Fruit fly (Drosophila melanogaster) S2 (cell line): ENCODE data around the gene CG5326.

Experiments used
- CG8478 ChIP-seq: fragments of >200 bp; optimal IDR thresholded peaks from 2 replicates; lab custom pipeline; 2018
- CTCF ChIP-seq, 2 experiments: fragments of >200 bp; optimal IDR thresholded peaks; 2 replicates each; lab custom pipeline; 2018

The CG5326 gene

DNA sequence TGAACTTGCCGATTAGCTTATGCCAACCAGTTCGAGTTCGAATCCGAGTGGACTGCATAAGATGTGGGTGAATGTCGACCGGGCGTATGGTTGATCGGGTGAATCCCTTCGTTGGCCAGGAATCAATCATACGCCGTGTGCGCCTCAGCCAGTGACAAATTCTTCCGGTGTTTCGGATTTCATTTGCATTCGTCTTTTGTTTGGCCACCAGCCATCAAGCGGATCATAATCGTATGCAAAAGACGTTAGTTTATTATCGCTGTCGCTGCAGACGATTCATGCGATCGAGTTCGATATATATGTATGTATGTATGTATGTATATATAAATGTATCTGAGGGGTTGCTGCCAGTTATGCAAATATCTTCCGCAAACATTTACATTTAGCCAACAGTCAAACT is 24.4 kb upstream of the CG5326 start:
- no peak for TF ChIP-seq CG8478 (lab: Kevin White, UChicago)
- TF ChIP-seq CTCF (optimal IDR thresholded peaks at IDR 0.05; lab: Kevin White, UChicago) = no peak

DNA sequence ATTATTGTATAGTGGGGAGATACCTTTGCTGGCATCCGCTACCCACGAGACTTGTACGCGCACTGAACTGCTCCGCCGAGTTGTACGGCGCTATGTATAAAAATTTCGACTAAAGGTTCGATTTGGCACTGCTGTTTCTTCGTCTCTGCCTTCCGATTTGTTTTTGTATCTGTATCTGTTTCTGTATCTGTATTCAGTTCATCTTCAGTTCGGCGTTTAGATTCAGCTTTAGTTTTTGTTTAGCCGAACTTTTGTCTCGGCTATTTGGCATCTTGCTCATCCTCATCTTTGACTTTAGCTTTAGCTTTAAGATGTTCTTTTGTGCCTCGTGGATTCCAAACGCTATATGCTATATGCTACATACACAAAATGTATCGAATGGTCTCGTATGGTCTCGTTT is 22.8 kb upstream of the CG5326 start, which contains the start of gene sit:
Gene sit (minus strand): TSS at position 71 of the 400 bp plus-strand sequence.
- no peak for TF ChIP-seq CG8478 (lab: Kevin White, UChicago)
- TF ChIP-seq CTCF (optimal IDR thresholded peaks at IDR 0.05; lab: Kevin White, UChicago) = no peak

dm6 chr3R:22560224-22560623 is 20.5 kb upstream of the CG5326 start:
- TF ChIP-seq CG8478 (lab: Kevin White, UChicago) (no peak), CTCF (optimal IDR thresholded peaks at IDR 0.05; lab: Kevin White, UChicago) (no peak)

- TF ChIP-seq CG8478 (lab: Kevin White, UChicago) (no peak), CTCF (optimal IDR thresholded peaks at IDR 0.05; lab: Kevin White, UChicago) (no peak)
These were observed 18.7 kb upstream of the CG5326 start for dm6 chr3R:22558398-22558797.

DNA sequence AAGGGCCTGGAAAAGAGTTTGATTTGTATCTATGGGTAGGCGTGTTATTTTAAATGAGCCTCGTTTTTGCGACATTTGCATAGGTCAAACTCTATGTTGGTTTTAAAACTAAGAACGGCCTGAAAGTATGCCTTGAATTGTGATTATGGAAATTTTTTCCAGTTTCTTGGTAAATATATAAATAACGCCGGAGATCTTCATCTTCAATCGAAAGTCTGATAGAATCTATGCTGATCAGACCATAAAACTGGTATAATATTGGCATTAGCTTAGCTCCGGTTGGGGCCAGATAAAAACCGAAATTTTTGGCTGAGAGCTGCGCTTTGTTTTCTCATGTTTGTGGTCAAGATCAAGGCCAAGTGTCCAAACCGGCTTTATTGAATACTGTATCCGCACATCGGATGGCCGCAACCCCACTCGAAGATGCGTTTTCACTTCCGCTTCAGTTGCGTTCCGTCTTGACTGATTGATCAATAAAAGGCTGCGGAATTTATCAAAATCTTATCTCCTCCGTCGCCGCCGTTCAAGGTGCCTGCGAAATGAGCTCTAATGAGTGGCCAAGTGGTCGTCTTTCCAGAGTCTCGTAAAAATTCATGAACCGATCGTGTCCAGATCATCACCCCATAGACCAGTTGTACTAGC is 17.5 kb upstream of the CG5326 start:
- TF ChIP-seq CG8478 (lab: Kevin White, UChicago) (no peak), CTCF (optimal IDR thresholded peaks at IDR 0.05; lab: Kevin White, UChicago) (no peak)

DNA sequence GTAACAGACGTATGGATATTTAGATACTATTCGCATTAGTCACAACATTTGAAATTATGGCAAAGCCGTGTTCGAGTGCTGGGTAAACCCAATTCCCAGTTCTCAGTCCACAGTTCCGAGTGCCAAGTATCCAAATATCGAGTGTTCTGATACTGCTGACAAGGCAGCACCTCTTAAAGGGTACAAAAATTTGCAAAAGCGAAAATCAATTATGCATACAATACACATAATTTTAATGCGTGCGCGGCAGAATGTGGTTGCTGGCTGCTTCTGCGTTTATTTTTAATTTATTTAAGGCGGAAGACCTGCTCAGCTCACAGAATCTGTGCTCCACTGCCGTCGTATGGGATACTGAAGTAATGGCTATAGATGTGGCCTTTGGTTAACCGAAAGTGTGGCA is 13.0 kb upstream of the CG5326 start:
- TF ChIP-seq CG8478 (lab: Kevin White, UChicago) = no peak
- TF ChIP-seq CTCF (optimal IDR thresholded peaks at IDR 0.05; lab: Kevin White, UChicago) = no peak

- TF ChIP-seq CTCF (optimal IDR thresholded peaks at IDR 0.05; lab: Kevin White, UChicago) (no peak), CG8478 (lab: Kevin White, UChicago) (no peak)
These were observed 10.6 kb upstream of the CG5326 start, which contains the start of gene bond for dm6 chr3R:22550306-22550812. TSS of gene bond (plus strand) at chr3R:22550680.

dm6 chr3R:22547585-22548022 is 7.9 kb upstream of the CG5326 start, which contains the start of gene AdipoR:
TSS of gene AdipoR (minus strand) at chr3R:22547846.
- TF ChIP-seq CG8478 (lab: Kevin White, UChicago) (no peak), CTCF (optimal IDR thresholded peaks at IDR 0.05; lab: Kevin White, UChicago) (peak in 1 of 2 experiments; percentile 25)

dm6 chr3R:22546017-22546416 is 6.3 kb upstream of the CG5326 start:
- TF ChIP-seq CG8478 (lab: Kevin White, UChicago) = no peak
- no peak for TF ChIP-seq CTCF (optimal IDR thresholded peaks at IDR 0.05; lab: Kevin White, UChicago)

DNA sequence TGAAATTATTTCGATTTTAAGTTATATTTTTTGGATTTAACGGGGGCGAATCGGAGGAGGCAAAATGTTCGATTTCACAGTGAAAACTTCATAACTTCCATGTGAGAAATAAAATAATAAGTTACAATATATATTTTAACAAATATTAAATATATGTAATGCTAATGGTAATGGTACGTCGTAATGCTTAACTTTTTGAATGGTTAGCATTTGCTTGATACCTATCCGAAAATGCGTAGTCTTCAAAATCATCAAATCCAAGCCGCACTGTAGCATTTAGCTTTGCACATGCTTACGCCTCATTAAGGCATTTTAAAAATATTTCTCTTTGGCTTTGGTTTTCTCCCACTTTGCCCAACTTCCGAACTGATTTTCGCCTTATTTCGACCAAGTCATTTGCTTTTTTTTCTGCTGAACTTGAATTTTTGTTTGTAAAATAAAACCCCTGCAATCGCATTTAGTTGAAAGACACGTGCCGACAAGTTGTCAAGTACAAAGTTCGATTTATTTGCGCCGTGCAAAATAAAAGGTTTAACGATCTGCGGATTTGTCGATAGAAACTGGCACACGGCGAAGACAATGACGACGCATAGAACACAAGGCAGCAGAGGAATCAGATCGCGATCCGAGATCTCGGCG is 3.2 kb upstream of the CG5326 start:
- TF ChIP-seq CTCF (optimal IDR thresholded peaks at IDR 0.05; lab: Kevin White, UChicago) (no peak), CG8478 (lab: Kevin White, UChicago) (no peak)

dm6 chr3R:22540686-22541085 is 967 bp upstream of the CG5326 start:
- TF ChIP-seq CG8478 (lab: Kevin White, UChicago) (no peak), CTCF (optimal IDR thresholded peaks at IDR 0.05; lab: Kevin White, UChicago) (no peak)

DNA sequence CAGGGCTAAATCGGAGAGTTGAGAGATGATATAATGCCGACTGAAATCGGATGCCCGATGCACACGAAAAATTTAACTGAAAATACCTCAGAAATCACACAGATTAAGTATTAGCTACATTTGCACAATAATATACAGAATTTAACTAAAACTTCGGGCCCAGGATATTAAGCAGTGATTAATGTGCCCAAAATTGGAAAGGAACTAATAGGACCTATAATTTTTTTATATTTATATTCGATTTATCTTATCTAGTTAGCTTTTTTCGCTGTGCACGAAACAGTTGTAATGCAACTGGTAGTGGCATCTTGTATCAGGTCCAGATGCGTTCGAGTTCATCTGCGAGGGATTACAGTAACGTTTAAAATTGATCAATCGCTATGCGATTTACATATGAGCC is 842 bp downstream of the CG5326 start:
- TF ChIP-seq CG8478 (lab: Kevin White, UChicago) (no peak), CTCF (optimal IDR thresholded peaks at IDR 0.05; lab: Kevin White, UChicago) (no peak)

DNA sequence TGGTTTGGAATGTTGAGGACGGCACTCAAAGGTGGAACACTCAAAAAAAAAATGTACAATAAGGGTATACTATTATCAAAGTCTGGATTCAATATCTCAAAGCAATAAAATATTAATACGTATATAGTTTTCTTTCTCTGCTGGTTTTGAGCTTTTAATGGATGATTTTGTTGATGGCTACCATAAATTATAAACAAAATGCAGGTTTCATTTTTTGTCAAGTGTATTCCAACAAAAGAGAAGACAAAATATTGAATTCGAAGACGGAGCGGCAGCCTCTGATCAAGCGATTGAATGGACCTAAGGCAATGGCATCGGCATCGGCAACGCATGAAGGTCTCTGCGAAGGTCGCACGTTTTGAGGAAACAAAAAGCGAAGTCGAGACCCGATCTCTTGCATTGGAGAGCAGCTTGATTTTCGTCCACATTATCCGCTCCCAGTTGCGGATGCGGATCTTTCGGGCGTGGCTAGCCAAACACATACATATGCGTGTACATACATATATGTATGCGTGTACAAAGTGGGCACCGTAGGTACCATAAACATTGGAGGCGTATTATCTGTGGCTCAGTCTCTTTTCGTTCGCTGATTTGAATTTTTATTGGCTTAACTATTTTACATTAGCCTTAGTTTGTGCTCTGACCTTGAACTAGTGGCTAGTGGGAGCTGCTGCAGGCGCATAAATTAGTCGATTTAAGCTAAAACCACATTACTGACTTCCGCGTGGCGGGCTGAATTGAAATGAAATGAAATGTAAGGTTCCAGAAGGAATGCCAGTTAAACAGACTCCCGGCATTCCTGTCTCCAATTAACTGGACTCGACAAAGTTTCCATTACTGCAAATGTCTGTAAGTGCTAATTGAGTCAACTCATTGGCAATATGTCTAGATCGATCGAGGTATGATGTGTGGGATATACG is 3.0 kb downstream of the CG5326 start:
- TF ChIP-seq CG8478 (lab: Kevin White, UChicago) = no peak

dm6 chr3R:22535945-22536344 is 3.8 kb downstream of the CG5326 start:
- TF ChIP-seq CTCF (optimal IDR thresholded peaks at IDR 0.05; lab: Kevin White, UChicago) (no peak), CG8478 (lab: Kevin White, UChicago) (no peak)
